Worm (Caenorhabditis elegans) whole organism, midembryonic: Measurements from ENCODE around the gene nsph-1.1.

Experiments
- T22C8.4 ChIP-seq: fragments of 200-800 bp; sonication (Bioruptor generic); IDR thresholded peaks from 2 replicates; pipeline ENCODE4 v1.3.6; 2022; ENCODE audit warnings: missing genetic modification characterization, missing compliant biosample characterization
- cog-1 ChIP-seq: sonication (generic microtip); optimal IDR thresholded peaks from 2 replicates; lab custom pipeline; 2016; ENCODE audit warnings: missing genetic modification characterization, missing compliant biosample characterization
- flt-1 ChIP-seq: fragments of 200-800 bp; sonication (Bioruptor generic); IDR thresholded peaks from 2 replicates; pipeline ENCODE4 v1.3.6; 2022; ENCODE audit warnings: missing genetic modification characterization, missing compliant biosample characterization
- klf-2 ChIP-seq: fragments of 200-800 bp; sonication (Bioruptor generic); conservative IDR thresholded peaks from 2 replicates; pipeline ENCODE4 v1.3.6; 2022; ENCODE audit warnings: missing genetic modification reagents, missing genetic modification characterization, missing compliant biosample characterization
- med-1 ChIP-seq: sonication (generic microtip); optimal IDR thresholded peaks from 2 replicates; lab custom pipeline; 2017; ENCODE audit warnings: missing genetic modification characterization, mild to moderate bottlenecking, missing compliant biosample characterization, antibody characterized with exemption, missing genetic modification reagents; ENCODE audit not compliant: insufficient read depth
- ref-1 ChIP-seq: fragments of 200-800 bp; sonication (Bioruptor generic); conservative IDR thresholded peaks from 2 replicates; pipeline ENCODE4 v1.3.6; 2022; ENCODE audit warnings: missing genetic modification reagents, missing genetic modification characterization, missing compliant biosample characterization
- tab-1 ChIP-seq: fragments of 200-800 bp; sonication (Bioruptor generic); IDR thresholded peaks from 2 replicates; pipeline ENCODE4 v1.3.6; 2022; ENCODE audit warnings: missing genetic modification characterization, missing compliant biosample characterization
- ztf-23 ChIP-seq: fragments of 200-800 bp; sonication (Bioruptor generic); IDR thresholded peaks from 2 replicates; pipeline ENCODE4 v1.3.6; 2022; ENCODE audit warnings: missing genetic modification reagents, missing genetic modification characterization, missing compliant biosample characterization
- ztf-29 ChIP-seq: fragments of 200-800 bp; sonication (Bioruptor generic); IDR thresholded peaks from 2 replicates; pipeline ENCODE4 v1.3.6; 2022; ENCODE audit warnings: missing genetic modification reagents, missing genetic modification characterization, missing compliant biosample characterization

Gene nsph-1.1

DNA sequence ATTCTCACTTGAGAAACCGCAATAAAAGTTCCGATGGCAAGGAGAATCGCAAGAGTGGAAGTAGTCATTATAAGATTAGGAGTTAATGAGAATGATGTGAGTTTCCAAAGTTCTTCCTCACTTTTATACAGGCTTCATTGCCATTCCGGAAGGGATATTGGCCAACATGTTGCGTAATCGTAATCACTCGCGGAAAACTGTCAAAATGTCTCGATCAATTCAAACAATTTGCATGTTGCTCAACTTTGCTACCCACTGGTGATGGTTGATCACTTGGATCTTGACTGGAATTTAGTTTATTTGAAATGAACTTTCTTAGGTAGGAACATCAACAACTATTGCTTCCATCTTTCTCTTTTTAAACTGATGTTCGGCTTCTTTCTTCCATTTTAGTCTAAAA lies 29.1 kb upstream of the nsph-1.1 start, which contains the start of gene idpb-4:
idpb-4 (minus strand) TSS at position 101 of the 400 bp plus-strand sequence.
- TF ChIP-seq ztf-23 (GFP tag; lab: Robert Waterston, UW) = no peak
- TF ChIP-seq med-1 (GFP tag; lab: Kevin White, UChicago) = no peak

DNA sequence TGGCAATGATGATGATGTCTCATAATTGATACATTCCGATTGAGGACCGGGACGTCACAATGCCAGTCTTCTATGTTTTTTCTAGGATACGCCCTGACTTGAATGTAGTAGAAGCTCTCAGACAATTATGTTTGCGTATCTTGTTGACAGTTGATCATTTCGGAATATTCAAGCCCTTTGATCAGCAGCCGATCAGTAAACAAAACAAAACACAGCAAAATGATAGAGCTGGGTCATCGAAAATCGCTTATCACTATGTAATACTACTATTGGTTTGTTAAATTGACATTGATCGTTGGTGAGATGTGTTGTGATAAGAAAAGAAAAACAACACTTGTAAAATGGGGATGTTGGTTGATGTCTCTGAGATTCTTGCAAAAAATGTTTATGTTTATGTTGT lies 28.3 kb upstream of the nsph-1.1 start:
- TF ChIP-seq klf-2 (no peak), T22C8.4 (GFP tag; lab: Robert Waterston, UW) (no peak), tab-1 (no peak), ztf-29 (GFP tag; lab: Robert Waterston, UW) (no peak), flt-1 (GFP tag; lab: Robert Waterston, UW) (no peak)

DNA sequence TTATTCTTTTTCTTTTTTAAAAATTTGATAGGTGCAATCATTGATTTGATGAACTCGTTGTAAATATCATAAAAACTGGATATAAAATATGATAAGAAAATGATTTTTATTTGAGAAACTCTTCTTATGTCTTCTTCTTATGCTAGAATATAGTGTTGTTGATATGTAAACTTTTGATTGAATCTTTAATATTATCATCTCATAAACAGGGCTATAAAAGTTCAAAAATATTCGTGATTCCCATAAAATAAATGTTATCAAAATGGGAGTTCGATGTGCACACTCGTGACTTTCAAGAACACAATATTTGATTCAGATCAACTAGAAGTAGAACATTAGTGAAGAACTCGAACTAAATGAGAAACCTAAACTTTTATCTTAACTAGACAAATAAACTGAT lies 27.6 kb upstream of the nsph-1.1 start:
- TF ChIP-seq cog-1 (tag; lab: Kevin White, UChicago) (no peak), flt-1 (GFP tag; lab: Robert Waterston, UW) (no peak), T22C8.4 (GFP tag; lab: Robert Waterston, UW) (no peak), klf-2 (no peak), tab-1 (no peak), ztf-23 (GFP tag; lab: Robert Waterston, UW) (no peak), ztf-29 (GFP tag; lab: Robert Waterston, UW) (no peak), ref-1 (GFP tag; lab: Robert Waterston, UW) (no peak), med-1 (GFP tag; lab: Kevin White, UChicago) (no peak)

DNA sequence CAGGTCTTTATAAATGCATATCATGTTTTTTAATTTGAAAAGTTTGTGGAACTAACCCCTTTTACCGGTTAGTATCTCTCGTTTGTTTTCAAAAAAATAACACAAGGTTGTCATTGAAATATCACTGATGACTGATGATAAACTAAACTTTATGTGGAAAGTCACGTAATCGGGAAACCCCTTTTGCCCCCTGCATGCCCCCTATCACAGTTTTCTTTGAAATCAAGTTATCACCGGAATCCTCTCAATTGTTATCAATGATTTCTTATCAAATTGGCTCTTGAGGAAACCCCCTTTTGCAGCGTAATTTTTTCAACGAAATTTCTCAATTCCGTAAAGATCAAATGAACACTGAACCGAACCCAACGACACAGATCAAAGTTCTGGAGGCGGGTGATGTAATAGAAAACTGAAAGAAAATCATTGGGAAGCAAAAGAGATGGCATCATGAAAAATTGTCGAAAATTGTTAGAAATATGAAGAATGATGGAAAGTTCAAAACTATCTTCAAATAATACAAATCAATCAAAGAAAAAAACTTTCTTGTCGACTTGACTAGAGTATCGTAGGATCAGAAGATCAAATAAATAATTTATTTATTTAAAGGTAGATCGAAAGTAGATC lies 26.1 kb upstream of the nsph-1.1 start:
- TF ChIP-seq ztf-29 (GFP tag; lab: Robert Waterston, UW) (no peak), cog-1 (tag; lab: Kevin White, UChicago) (no peak), med-1 (GFP tag; lab: Kevin White, UChicago) (no peak), flt-1 (GFP tag; lab: Robert Waterston, UW) (no peak), tab-1 (no peak), ref-1 (GFP tag; lab: Robert Waterston, UW) (no peak), T22C8.4 (GFP tag; lab: Robert Waterston, UW) (no peak), ztf-23 (GFP tag; lab: Robert Waterston, UW) (no peak), klf-2 (no peak)

DNA sequence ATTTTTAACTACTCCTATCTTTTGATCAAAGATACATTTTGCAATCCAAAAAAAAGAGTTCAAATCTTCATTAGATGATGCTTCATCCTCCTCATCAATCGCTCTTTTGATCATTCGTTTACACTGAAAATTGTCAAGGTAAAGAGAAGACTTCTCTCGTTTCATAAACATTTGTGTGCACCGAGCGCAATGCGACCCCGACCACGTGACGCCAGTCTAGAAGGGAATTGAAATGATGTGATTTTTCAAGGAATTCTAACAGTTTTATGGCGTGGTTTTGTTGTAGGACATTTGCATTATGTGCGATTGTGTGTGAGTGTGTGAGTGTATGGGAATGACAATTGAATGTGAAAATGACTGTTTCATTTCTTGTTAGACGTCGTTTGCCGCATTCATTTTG lies 25.3 kb upstream of the nsph-1.1 start:
- no peak for TF ChIP-seq klf-2
- TF ChIP-seq ztf-23 (GFP tag; lab: Robert Waterston, UW) = no peak
- TF ChIP-seq ztf-29 (GFP tag; lab: Robert Waterston, UW) = no peak
- no peak for TF ChIP-seq flt-1 (GFP tag; lab: Robert Waterston, UW)

DNA sequence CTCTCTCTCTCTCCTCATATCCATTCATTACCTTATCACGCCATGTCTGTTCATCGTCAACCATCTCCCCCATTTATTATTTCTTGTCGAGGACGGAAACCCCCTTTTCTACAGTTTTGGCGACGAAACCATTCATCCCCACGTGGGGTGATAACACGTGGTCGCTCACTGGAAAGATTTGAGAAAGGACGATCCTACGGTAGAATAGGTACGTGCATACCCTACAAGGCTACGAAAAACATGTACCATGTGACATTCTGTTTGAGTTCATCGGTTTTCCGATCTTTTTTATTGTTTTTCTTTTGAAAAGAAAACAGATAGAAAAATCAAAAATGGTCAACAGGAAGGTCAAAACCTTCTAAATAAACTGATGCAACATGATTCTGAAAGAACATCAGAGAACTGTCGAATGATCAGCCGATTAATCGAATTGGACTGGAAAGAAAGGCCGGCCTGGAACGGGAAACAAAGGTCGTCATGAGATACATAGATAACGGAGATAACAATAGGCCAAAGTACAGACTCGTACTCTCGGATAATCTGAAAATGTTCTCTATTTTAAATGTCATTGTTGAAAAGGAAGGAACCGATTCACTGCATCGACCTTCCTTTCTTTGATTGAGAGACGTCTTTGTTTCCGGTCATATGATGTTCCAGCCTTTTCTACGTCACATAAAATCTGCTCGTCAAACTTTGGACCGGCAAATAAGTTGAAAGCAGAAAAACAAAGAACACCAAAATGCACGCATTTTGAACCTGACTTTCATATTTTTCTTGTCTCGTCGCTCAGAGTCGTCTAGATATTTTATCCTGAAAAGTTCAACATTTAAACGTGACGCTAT lies 24.3 kb upstream of the nsph-1.1 start:
- TF ChIP-seq cog-1 (tag; lab: Kevin White, UChicago) = no peak
- no peak for TF ChIP-seq T22C8.4 (GFP tag; lab: Robert Waterston, UW)
- no peak for TF ChIP-seq ztf-29 (GFP tag; lab: Robert Waterston, UW)
- no peak for TF ChIP-seq klf-2
- no peak for TF ChIP-seq flt-1 (GFP tag; lab: Robert Waterston, UW)
- TF ChIP-seq ref-1 (GFP tag; lab: Robert Waterston, UW) = no peak

DNA sequence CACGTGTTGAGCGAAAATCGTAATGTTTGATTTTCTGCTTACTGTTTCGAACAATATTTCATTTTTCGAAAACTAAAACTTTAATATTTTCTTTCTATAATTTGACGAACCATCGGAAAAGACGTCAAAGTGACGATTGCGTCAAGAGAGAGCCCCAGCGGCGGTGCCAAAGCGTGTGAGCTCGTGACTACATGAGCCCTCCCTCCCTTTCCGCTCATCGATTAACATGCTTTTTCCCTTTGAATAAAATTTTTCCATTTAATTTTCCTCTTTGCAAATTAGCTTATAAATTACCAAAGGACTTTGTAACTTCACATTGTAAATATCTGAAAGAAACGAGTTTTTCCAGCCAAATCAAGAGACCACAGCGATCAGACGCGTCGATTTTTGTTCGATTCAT lies 23.6 kb upstream of the nsph-1.1 start:
- TF ChIP-seq cog-1 (tag; lab: Kevin White, UChicago) (no peak), ref-1 (GFP tag; lab: Robert Waterston, UW) (no peak)

DNA sequence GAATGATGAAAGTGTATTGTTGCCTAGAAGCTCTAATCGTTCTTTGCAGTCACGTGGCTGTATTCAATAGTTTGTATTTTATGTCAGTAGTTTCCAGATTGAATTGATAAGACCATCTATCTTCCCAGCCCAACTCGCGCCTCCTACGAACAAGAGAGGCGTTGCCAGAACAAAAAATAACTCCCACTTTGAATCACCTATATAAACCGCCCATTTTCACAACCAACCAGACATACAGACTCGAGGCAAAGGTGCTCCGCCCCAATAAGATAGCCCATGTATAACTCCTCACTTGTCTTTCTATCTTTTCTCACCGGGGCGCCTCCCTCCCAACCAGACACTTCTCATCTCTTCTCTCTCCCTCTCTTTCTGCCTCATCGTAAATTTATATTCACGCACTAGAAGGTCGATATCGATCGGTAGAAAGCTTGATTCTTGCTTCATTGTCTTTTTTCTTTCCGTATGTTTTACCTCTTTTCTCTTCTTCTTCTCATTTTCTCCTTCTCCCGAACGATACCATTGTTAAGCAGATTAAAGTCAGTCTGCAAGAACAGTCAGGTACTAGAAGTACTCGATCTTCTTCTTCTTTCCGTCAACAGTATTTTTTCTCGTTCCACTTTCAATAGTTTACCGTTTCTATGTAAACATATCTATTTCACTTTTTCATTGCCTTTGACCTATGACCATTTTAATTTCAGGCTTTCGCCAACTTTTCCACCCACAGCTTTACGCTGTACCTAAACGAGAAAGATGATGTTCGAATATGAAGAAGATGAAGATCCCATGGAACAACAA lies 23.0 kb upstream of the nsph-1.1 start, which contains the start of gene mak-1:
mak-1 (plus strand) TSS at position 693 of the 795 bp plus-strand sequence.
- TF ChIP-seq cog-1 (tag; lab: Kevin White, UChicago) (no peak), ref-1 (GFP tag; lab: Robert Waterston, UW) (no peak), T22C8.4 (GFP tag; lab: Robert Waterston, UW) (0 out of 2 replicates have a peak, but pooled peaks have one; percentile 22), med-1 (GFP tag; lab: Kevin White, UChicago) (no peak), ztf-29 (GFP tag; lab: Robert Waterston, UW) (no peak), ztf-23 (GFP tag; lab: Robert Waterston, UW) (no peak), klf-2 (no peak)

DNA sequence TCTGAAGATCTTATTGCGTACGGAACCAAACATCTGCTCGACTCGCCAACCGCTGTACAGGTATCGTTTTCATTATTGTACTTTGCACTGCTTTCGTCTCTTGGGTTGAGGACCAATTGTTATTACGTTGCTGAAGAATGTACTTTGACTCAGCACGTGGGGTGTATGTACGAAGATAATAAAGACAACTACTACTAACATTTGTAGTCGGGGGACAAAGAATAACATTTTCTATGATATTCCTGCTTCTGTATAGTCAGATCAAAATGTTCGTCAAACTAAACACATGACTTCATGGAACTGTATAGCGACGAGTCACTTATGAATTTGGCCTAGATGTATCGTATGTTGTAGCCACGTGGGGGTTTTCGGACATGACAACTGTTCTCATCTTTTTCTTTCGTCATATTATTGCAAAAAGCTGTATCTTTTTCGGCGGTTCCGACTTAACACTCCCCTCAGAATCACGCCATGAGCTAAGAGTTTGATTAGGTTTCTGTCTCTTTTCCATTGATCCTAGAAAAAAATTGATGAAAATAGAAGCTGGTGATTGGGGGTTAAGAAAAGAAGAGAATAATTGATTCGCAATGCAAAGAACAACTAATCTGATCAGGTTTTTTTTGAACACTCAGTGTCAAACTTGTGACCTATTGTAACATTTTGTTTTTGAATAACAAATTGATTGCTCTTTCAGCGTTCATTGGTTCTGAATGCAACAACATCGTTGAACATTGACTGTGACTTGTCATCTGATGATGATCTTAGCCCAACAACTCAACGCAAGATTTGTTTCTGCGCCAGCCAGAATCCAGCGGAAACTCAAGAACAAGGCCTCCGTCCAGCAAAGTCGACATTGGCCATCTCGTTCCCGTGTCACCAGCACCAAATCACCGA lies 21.8 kb upstream of the nsph-1.1 start:
- TF ChIP-seq ztf-29 (GFP tag; lab: Robert Waterston, UW) (no peak), T22C8.4 (GFP tag; lab: Robert Waterston, UW) (no peak), ref-1 (GFP tag; lab: Robert Waterston, UW) (no peak), tab-1 (no peak), klf-2 (no peak), ztf-23 (GFP tag; lab: Robert Waterston, UW) (no peak), cog-1 (tag; lab: Kevin White, UChicago) (no peak), flt-1 (GFP tag; lab: Robert Waterston, UW) (no peak), med-1 (GFP tag; lab: Kevin White, UChicago) (no peak)
